Fruit fly (Drosophila melanogaster) whole organism: Measurements from ENCODE around the gene CG3808.

ENCODE experiments used
- CG8478 ChIP-seq: fragments of >200 bp; optimal IDR thresholded peaks from 2 replicates; lab custom pipeline; 2018; ENCODE audit warnings: inconsistent platforms
- Dll ChIP-seq: fragments of >200 bp; optimal IDR thresholded peaks from 2 replicates; lab custom pipeline; 2017
- EcR ChIP-seq, 2 experiments: fragments of >200 bp; optimal IDR thresholded peaks; 2 replicates each; lab custom pipeline; 2017; ENCODE audit warnings: missing biosample characterization in 2 of 2, missing genetic modification characterization in 2 of 2, missing genetic modification reagents in 2 of 2
- pan ChIP-seq: fragments of >200 bp; optimal IDR thresholded peaks from 2 replicates; lab custom pipeline; 2017
- psq ChIP-seq: fragments of >200 bp; optimal IDR thresholded peaks from 2 replicates; lab custom pipeline; 2017
- usp ChIP-seq: fragments of >200 bp; optimal IDR thresholded peaks from 2 replicates; lab custom pipeline; 2017; ENCODE audit warnings: missing biosample characterization, missing genetic modification characterization, mixed read lengths

Gene CG3808

DNA sequence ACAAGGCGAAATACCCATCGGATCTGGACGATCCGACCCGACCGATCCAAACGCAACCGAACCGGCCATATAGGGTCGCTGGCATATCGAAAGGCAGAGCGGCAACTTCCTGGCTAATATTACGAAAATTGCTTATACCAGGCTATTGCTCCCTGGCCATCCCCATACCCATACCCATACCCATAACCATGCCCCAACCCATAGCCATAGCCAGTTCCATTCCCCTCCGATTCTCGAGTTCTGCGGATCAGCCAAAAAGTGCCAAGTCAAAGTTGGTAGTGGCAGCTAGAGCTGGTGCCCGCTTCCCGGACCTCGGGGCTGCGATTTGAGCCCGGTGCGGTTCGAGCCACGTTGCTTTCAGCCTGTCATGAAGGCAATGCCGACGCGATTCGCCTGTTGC is 40.8 kb upstream of the CG3808 start:
- no peak for TF ChIP-seq Dll (lab: Kevin White, UChicago)
- no peak for TF ChIP-seq psq (lab: Kevin White, UChicago)
- no peak for TF ChIP-seq pan
- TF ChIP-seq EcR (GFP tag; optimal IDR thresholded peaks at IDR 0.05; lab: Kevin White, UChicago): peak in 1 of 2 experiments; percentile 88

DNA sequence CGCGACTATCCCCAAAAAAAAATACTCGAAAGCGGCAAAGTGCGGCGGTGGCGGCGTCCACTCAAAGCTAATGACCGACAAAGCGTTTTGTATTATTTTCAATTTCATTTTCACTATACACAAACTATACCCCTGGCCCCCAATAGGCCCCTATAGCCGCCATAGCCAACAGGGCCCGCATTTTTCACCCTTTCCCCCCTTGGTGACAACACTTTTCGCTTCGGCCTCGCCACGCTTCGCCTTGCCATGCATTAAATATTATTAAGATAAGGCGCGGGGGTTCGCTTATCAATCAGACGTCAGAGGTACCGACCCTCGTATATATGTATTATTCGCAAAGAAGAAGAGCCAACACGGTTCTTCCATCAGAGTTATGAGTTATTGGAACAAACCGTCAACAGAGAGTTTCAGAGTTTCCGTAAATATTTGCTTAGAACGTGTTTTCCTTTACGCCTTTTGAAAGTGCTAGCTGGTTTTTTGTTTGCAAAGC is 39.8 kb upstream of the CG3808 start:
- TF ChIP-seq usp (GFP tag; lab: Kevin White, UChicago): no peak
- no peak for TF ChIP-seq CG8478
- TF ChIP-seq EcR (GFP tag; optimal IDR thresholded peaks at IDR 0.05; lab: Kevin White, UChicago): no peak
- TF ChIP-seq Dll (lab: Kevin White, UChicago): no peak
- TF ChIP-seq psq (lab: Kevin White, UChicago): no peak
- no peak for TF ChIP-seq pan

DNA sequence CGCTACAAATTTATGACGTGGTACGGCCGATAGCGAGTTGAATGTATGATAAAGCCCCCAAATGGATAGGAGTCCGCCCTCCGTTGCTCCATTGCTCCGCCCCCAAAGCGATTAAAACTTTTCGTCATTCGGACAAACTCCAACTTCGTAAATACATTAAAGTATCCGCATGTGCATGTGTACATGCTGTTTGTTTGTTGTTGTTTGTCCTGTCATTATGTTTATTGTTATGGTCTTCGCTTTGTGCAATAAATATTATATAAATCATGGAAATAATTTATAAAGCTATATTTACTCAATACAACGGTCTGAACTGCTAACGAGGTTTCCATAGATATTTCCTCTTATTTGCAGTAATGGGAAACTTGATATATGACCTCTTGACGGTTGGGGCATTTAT is 36.6 kb upstream of the CG3808 start:
- TF ChIP-seq Dll (lab: Kevin White, UChicago): no peak
- no peak for TF ChIP-seq pan
- TF ChIP-seq usp (GFP tag; lab: Kevin White, UChicago): no peak
- no peak for TF ChIP-seq CG8478
- TF ChIP-seq psq (lab: Kevin White, UChicago): no peak
- no peak for TF ChIP-seq EcR (GFP tag; optimal IDR thresholded peaks at IDR 0.05; lab: Kevin White, UChicago)

DNA sequence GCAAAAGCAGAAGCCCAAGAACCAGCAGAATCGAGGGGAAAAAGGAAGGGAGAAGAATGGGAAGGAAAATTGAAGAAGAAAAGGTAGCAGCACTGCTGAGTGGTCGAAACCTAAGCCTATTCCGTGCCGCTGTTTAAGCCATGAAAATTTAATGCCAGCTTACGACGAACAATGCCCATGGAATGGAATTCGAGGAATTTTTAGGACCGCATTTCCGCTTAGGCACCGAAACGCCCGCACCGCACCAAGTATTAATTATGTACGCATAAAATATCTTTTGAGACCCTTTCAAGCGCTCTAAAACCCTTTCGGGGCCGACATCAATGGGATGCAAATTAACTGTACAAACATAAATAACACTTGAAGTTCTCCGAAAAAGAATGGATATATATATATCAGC is 35.7 kb upstream of the CG3808 start:
- TF ChIP-seq pan (no peak), usp (GFP tag; lab: Kevin White, UChicago) (no peak), CG8478 (no peak), Dll (lab: Kevin White, UChicago) (no peak)

DNA sequence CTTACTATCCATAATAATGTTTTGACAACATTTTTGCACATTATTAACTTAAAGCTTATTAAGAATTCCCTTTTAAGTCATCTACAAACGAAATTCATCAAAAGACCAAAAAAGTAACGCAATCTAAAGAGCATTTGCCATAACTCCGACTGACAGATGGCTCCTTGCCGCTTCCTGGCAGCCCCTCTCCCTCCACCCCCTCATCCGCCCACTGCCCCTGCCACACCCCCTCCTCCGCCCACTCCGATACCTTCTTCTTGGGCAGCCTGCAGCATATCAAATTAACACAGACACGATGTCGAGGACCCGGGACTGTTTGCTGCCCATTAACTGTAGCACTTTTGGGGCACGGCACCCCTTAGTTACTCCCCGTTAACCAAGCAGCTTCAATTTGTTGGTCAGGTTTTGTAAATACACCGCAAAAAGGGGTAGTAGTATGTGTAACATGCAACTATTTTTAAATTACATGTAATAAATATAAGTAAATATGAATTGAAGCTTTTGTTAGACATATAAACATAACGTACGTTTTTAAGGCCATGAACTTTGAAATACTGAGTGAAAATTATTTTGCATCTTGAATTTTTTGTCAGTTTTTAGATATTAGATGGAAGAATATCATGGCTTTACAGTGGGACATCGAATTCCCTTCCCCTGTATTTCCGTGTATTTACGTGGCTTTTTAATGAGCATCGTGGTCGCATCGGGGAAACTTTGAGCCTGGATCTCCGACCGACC is 34.9 kb upstream of the CG3808 start:
- TF ChIP-seq Dll (lab: Kevin White, UChicago): peak; percentile 43
- TF ChIP-seq psq (lab: Kevin White, UChicago): no peak
- TF ChIP-seq CG8478: no peak
- no peak for TF ChIP-seq EcR (GFP tag; optimal IDR thresholded peaks at IDR 0.05; lab: Kevin White, UChicago)

DNA sequence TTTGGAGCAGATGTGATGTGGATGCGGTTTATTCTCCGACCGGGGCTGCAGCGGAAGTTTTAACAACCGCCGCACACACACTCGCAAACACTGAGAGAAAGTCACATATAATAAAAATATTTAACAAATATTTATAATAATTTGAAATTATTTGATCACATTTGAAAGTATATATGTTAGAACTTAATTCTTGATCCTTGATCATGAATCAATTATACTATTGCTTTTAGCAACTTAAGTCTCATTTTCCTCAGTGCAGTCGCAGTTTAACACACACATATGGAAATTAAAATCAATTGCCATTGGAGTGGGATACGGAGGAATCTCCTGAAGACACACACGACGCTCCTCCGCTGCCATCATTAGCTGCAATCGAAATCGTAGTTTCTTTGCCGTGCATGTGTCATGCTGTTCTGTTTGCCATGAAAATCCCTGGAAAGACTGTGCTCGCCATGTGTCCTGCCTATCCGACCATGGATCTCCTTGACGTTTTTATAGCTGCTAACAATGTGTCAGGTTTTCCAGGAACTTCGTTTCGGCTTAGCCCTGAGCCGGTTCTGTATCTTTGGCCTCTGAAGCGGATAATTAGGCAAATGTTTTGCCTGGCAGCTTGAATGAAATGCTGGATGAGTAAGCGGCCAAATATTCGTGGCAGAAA is 32.9 kb upstream of the CG3808 start:
- TF ChIP-seq pan: no peak
- TF ChIP-seq usp (GFP tag; lab: Kevin White, UChicago): no peak
- no peak for TF ChIP-seq CG8478
- no peak for TF ChIP-seq psq (lab: Kevin White, UChicago)
- no peak for TF ChIP-seq Dll (lab: Kevin White, UChicago)
- TF ChIP-seq EcR (GFP tag; optimal IDR thresholded peaks at IDR 0.05; lab: Kevin White, UChicago): no peak

DNA sequence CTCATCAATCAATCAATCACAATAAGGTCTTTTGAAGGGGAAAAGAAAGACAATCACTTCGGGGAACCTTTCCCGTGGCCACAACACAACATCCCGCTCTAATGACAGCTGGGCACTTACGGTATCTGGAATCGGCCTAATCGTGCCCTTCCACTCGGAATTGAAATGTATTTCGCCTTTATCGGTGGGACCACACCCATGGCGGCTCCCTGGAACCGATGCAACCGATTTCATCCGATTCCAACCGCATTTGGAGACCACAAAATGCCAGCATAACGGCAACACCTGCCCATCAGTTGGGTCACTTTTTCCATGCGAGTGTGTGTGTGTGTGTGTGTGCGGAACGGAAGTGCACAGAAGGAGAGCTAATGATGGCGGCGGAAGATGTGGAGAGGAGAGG is 32.3 kb upstream of the CG3808 start:
- TF ChIP-seq Dll (lab: Kevin White, UChicago) (no peak), psq (lab: Kevin White, UChicago) (no peak), EcR (GFP tag; optimal IDR thresholded peaks at IDR 0.05; lab: Kevin White, UChicago) (no peak), usp (GFP tag; lab: Kevin White, UChicago) (no peak), pan (no peak), CG8478 (no peak)

DNA sequence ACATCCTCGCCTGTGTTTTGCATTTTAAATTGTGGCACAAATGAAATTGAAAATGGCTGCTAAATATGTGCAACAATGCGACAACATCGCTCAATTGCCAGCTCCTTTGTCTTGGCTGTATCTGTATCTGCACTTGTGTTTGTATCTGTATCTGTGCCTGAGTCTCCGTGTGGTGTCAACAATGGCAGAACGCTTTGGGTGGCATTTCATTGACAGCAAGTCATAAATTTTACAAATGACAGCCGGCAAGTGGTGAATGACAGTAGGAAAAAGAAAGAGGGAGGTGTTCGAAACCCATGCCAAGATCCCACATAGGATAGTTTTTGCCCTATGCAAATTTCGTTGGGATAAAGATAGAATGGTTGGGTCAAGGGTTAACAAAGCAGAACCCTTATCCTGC is 31.4 kb upstream of the CG3808 start:
- TF ChIP-seq psq (lab: Kevin White, UChicago): no peak
- no peak for TF ChIP-seq usp (GFP tag; lab: Kevin White, UChicago)
- TF ChIP-seq Dll (lab: Kevin White, UChicago): no peak
- no peak for TF ChIP-seq pan
- no peak for TF ChIP-seq EcR (GFP tag; optimal IDR thresholded peaks at IDR 0.05; lab: Kevin White, UChicago)
- TF ChIP-seq CG8478: no peak

DNA sequence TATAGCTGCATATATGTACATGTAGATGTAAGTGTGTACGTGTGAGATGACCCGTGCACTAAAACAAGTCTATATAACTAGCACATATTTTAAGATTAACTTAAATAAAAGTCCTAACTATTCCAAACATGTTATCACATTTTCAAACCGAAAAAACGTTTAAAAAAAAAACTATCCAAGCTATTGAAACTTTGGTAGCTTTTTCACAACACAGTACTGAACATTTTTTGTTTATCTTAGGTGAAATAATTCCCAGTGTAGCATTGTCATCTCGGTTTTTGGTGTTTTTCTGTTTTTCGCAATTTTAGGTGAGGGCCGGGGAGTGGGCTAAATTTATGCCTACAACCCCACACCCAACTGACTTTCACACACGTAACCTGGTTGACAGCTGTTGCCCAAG is 26.8 kb upstream of the CG3808 start:
- TF ChIP-seq Dll (lab: Kevin White, UChicago) (no peak), CG8478 (no peak), usp (GFP tag; lab: Kevin White, UChicago) (no peak), psq (lab: Kevin White, UChicago) (no peak), EcR (GFP tag; optimal IDR thresholded peaks at IDR 0.05; lab: Kevin White, UChicago) (no peak), pan (no peak)

DNA sequence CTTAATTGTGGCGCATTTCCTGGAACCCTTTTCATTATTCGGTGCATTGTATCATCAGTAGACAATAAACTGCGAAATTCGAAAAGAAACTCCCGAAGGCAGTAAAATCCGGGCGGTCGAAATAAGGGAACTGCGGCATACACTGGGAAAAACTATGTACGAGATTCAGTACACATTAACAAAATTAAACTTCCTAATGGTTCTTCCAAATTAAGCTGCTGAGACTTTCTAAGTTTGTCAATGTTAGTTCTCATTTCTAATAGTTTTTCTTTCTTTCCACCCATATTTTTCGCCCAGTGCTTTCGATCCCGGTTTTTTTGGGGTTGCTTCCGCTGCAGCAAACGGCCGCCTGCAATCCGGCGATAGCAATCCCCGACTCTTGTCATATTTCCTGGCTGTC is 24.4 kb upstream of the CG3808 start:
- TF ChIP-seq usp (GFP tag; lab: Kevin White, UChicago): no peak
- no peak for TF ChIP-seq CG8478
- TF ChIP-seq psq (lab: Kevin White, UChicago): no peak
- no peak for TF ChIP-seq pan
- no peak for TF ChIP-seq Dll (lab: Kevin White, UChicago)
- TF ChIP-seq EcR (GFP tag; optimal IDR thresholded peaks at IDR 0.05; lab: Kevin White, UChicago): no peak

DNA sequence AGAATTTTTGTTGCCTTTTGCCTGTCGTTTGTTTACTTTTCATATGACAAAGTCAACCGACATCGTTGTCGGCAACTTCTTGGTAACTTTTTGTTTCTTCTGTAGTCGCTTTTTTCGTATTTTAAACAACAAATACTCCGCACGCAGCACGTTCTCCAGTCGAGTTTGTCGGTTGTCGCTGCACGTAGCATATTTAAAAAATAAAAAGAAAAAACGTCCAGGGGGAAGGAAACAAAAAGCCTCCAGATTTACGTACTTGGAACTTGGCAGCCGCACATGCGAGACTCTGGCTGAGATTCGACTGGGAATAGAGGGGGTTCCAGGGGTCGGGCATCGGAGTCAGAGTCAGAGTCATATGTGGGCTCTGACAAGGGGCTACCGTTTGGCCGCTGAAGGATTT is 21.3 kb upstream of the CG3808 start:
- no peak for TF ChIP-seq EcR (GFP tag; optimal IDR thresholded peaks at IDR 0.05; lab: Kevin White, UChicago)

DNA sequence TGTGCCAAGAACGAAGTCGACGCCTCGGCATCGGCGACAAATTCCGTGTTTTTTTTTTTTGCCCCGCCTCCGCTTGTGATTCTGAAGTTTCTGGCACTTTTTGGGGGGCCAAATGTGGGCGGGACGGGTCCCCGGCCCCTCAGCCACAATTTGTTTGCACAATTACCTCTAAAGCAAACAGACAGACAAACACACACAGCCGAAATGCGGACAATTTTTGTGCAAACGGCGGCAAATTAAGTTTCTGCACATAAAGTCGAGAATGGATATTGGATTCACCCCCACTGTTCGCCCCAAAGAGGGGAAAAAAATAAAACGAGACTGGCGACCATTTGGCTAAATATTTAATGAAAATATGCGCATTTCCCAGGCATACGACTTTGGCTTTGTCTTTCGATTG is 20.1 kb upstream of the CG3808 start:
- TF ChIP-seq psq (lab: Kevin White, UChicago) (no peak), Dll (lab: Kevin White, UChicago) (no peak)

DNA sequence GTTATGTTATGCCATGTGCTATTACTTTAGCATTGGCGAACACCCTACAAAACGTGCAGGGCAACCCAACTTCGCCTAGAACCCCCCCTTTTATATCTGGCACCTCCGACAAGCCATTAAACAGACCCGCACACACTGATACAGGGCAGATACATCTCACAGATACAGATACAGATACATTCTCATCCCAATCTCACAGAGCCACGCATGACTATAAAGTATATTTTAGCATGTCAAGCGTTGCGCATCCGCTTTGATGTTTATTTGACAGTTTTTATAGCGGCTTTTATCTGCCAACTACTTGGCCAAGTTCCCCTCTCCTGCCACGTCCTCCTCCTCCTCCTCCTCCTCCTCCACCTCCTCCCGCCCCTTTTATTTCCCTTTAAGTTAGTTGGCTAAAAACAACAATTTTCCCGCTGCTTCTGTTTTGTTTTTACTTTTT is 18.9 kb upstream of the CG3808 start:
- TF ChIP-seq Dll (lab: Kevin White, UChicago) (no peak), usp (GFP tag; lab: Kevin White, UChicago) (no peak), pan (no peak), EcR (GFP tag; optimal IDR thresholded peaks at IDR 0.05; lab: Kevin White, UChicago) (no peak), CG8478 (no peak), psq (lab: Kevin White, UChicago) (no peak)
